Worm (Caenorhabditis elegans) whole organism, L4 larva: Measurements from ENCODE around the gene C17G10.6.
A peak's percentile ranks its signal among the peaks of the same experiment; 100 is the strongest.

Experiments used
- D1046.2 ChIP-seq: fragments of 200-800 bp; sonication (Bioruptor generic); IDR thresholded peaks from 2 replicates; pipeline ENCODE4 v1.3.6; 2022; ENCODE audit warnings: missing genetic modification characterization, missing compliant biosample characterization
- F10B5.3 ChIP-seq: sonication (generic microtip); optimal IDR thresholded peaks from 2 replicates; lab custom pipeline; 2016; ENCODE audit warnings: mild to moderate bottlenecking, missing genetic modification characterization, missing compliant biosample characterization
- F37D6.2 ChIP-seq: sonication (generic microtip); optimal IDR thresholded peaks from 2 replicates; lab custom pipeline; 2016; ENCODE audit warnings: mild to moderate bottlenecking, missing genetic modification characterization, missing compliant biosample characterization
- F49E8.2 ChIP-seq: sonication (generic microtip); optimal IDR thresholded peaks from 2 replicates; lab custom pipeline; 2016; ENCODE audit warnings: missing compliant biosample characterization, mild to moderate bottlenecking, missing genetic modification characterization, borderline replicate concordance
- Y105C5A.15 ChIP-seq: fragments of 200-800 bp; sonication (Bioruptor generic); IDR thresholded peaks from 2 replicates; pipeline ENCODE4 v1.3.6; 2022; ENCODE audit warnings: missing genetic modification characterization, missing compliant biosample characterization
- Y5F2A.4 ChIP-seq: fragments of 200-800 bp; sonication (Bioruptor generic); optimal IDR thresholded peaks from 2 replicates; lab custom pipeline; 2018; ENCODE audit warnings: mild to moderate bottlenecking, missing genetic modification characterization, missing compliant biosample characterization
- ZK337.2 ChIP-seq: fragments of 200-800 bp; sonication (Bioruptor generic); IDR thresholded peaks from 2 replicates; pipeline ENCODE4 v1.3.6; 2022; ENCODE audit warnings: missing genetic modification reagents, missing genetic modification characterization, missing compliant biosample characterization
- aha-1 ChIP-seq: fragments of 150-350 bp; peaks from one replicate; lab custom pipeline; 2014; ENCODE audit warnings: missing biosample characterization, missing genetic modification characterization
- aly-2 ChIP-seq: sonication (generic microtip); optimal IDR thresholded peaks from 2 replicates; lab custom pipeline; 2018; ENCODE audit warnings: missing biosample characterization, missing genetic modification characterization
- ceh-32 ChIP-seq: sonication (generic microtip); optimal IDR thresholded peaks from 2 replicates; lab custom pipeline; 2016; ENCODE audit warnings: mild to moderate bottlenecking, missing genetic modification characterization, missing compliant biosample characterization; ENCODE audit not compliant: poor library complexity
- ces-1 ChIP-seq: fragments of 150-350 bp; sonication (generic microtip); optimal IDR thresholded peaks from 4 replicates; lab custom pipeline; 2014; ENCODE audit warnings: missing biosample characterization, missing genetic modification reagents, missing genetic modification characterization
- cey-2 ChIP-seq: sonication (generic microtip); optimal IDR thresholded peaks from 3 replicates; lab custom pipeline; 2017; ENCODE audit warnings: missing genetic modification characterization, mild to moderate bottlenecking, missing compliant biosample characterization, antibody characterized with exemption, borderline replicate concordance; ENCODE audit not compliant: insufficient read depth
- ctbp-1 ChIP-seq: fragments of 200-800 bp; sonication (Bioruptor generic); IDR thresholded peaks from 2 replicates; pipeline ENCODE4 v1.3.6; 2022; ENCODE audit warnings: missing genetic modification reagents, missing genetic modification characterization, missing compliant biosample characterization
- daf-19 ChIP-seq: fragments of 200-800 bp; sonication (Bioruptor generic); conservative IDR thresholded peaks from 2 replicates; pipeline ENCODE4 v1.3.6; 2022; ENCODE audit warnings: missing genetic modification characterization, missing compliant biosample characterization
- dmd-6 ChIP-seq: fragments of 200-800 bp; sonication (Bioruptor generic); IDR thresholded peaks from 2 replicates; pipeline ENCODE4 v1.3.6; 2022; ENCODE audit warnings: missing genetic modification reagents, missing genetic modification characterization, missing compliant biosample characterization
- gei-8 ChIP-seq: fragments of 200-800 bp; sonication (Bioruptor generic); optimal IDR thresholded peaks from 2 replicates; lab custom pipeline; 2018; ENCODE audit warnings: mild to moderate bottlenecking, missing genetic modification characterization, missing compliant biosample characterization
- jun-1 ChIP-seq: fragments of 150-350 bp; optimal IDR thresholded peaks from 2 replicates; lab custom pipeline; 2014; ENCODE audit warnings: missing biosample characterization, missing genetic modification reagents, missing genetic modification characterization
- lin-1 ChIP-seq: fragments of 200-800 bp; sonication (Bioruptor generic); IDR thresholded peaks from 2 replicates; pipeline ENCODE4 v1.3.6; 2022; ENCODE audit warnings: missing genetic modification reagents, missing genetic modification characterization, missing compliant biosample characterization
- lin-13 ChIP-seq: fragments of 150-350 bp; optimal IDR thresholded peaks from 2 replicates; lab custom pipeline; 2014; ENCODE audit warnings: missing biosample characterization, missing genetic modification reagents, missing genetic modification characterization
- lin-15B ChIP-seq: fragments of 150-350 bp; sonication (generic microtip); optimal IDR thresholded peaks from 3 replicates; lab custom pipeline; 2014; ENCODE audit warnings: missing biosample characterization, missing genetic modification characterization
- lin-38 ChIP-seq: fragments of 200-800 bp; sonication (Bioruptor generic); IDR thresholded peaks from 2 replicates; pipeline ENCODE4 v1.3.6; 2022; ENCODE audit warnings: missing genetic modification reagents, missing genetic modification characterization, missing compliant biosample characterization
- lsy-2 ChIP-seq, 2 experiments: fragments of 150-350 bp in 1 of 2; sonication (generic microtip) in 1 of 2; optimal IDR thresholded peaks; 2 replicates each; lab custom pipeline; 2014 to 2017; ENCODE audit warnings: missing biosample characterization in 2 of 2, missing genetic modification characterization in 2 of 2
- madf-5 ChIP-seq, 2 experiments: fragments of 200-800 bp; sonication (Bioruptor generic); IDR thresholded peaks; 2 replicates each; pipeline ENCODE4 v1.3.6; 2022; ENCODE audit warnings: missing compliant biosample characterization in 2 of 2, missing genetic modification characterization in 2 of 2
- madf-9 ChIP-seq: fragments of 200-800 bp; sonication (Bioruptor generic); conservative IDR thresholded peaks from 2 replicates; pipeline ENCODE4 v1.3.6; 2022; ENCODE audit warnings: missing genetic modification reagents, missing genetic modification characterization, missing compliant biosample characterization
- mdl-1 ChIP-seq, 2 experiments: fragments of 150-350 bp in 1 of 2; sonication (generic microtip) in 1 of 2; optimal IDR thresholded peaks; 2 replicates each; lab custom pipeline; 2014 to 2017; ENCODE audit warnings: missing biosample characterization in 2 of 2, missing genetic modification characterization in 2 of 2
- nhr-25 ChIP-seq: sonication (generic microtip); optimal IDR thresholded peaks from 2 replicates; lab custom pipeline; 2017; ENCODE audit warnings: missing genetic modification characterization, mild to moderate bottlenecking, missing compliant biosample characterization, antibody characterized with exemption, moderate library complexity, borderline replicate concordance; ENCODE audit not compliant: insufficient read depth
- nhr-41 ChIP-seq: fragments of 200-800 bp; sonication (Bioruptor generic); IDR thresholded peaks from 2 replicates; pipeline ENCODE4 v1.3.6; 2022; ENCODE audit warnings: missing genetic modification reagents, missing genetic modification characterization, missing compliant biosample characterization
- nhr-42 ChIP-seq: fragments of 200-800 bp; sonication (Bioruptor generic); IDR thresholded peaks from 2 replicates; pipeline ENCODE4 v1.3.6; 2022; ENCODE audit warnings: missing genetic modification characterization, missing compliant biosample characterization
- nhr-76 ChIP-seq: fragments of 150-350 bp; optimal IDR thresholded peaks from 2 replicates; lab custom pipeline; 2014; ENCODE audit warnings: missing biosample characterization, missing genetic modification characterization
- rbr-2 ChIP-seq: sonication (generic microtip); optimal IDR thresholded peaks from 2 replicates; lab custom pipeline; 2016; ENCODE audit warnings: missing genotype, missing genetic modification characterization, missing compliant biosample characterization
- saeg-2 ChIP-seq: fragments of 200-800 bp; sonication (Bioruptor generic); IDR thresholded peaks from 2 replicates; pipeline ENCODE4 v1.3.6; 2022; ENCODE audit warnings: missing genetic modification reagents, missing genetic modification characterization, missing compliant biosample characterization
- sdz-12 ChIP-seq: fragments of 200-800 bp; sonication (Bioruptor generic); optimal IDR thresholded peaks from 2 replicates; lab custom pipeline; 2018; ENCODE audit warnings: mild to moderate bottlenecking, missing genetic modification characterization, missing compliant biosample characterization
- snpc-4 ChIP-seq: fragments of 150-350 bp; optimal IDR thresholded peaks from 2 replicates; lab custom pipeline; 2014; ENCODE audit warnings: missing biosample characterization, missing genetic modification characterization
- spr-1 ChIP-seq: sonication (generic microtip); optimal IDR thresholded peaks from 2 replicates; lab custom pipeline; 2016; ENCODE audit warnings: mild to moderate bottlenecking, missing genetic modification characterization, missing compliant biosample characterization
- unc-62 ChIP-seq, 3 experiments: fragments of 150-350 bp in 1 of 3; sonication (generic microtip); optimal IDR thresholded peaks in 2 of 3; peaks in 1 of 3; 1 replicate in 1 of 3; 2 replicates in 2 of 3; lab custom pipeline; 2014 to 2017; ENCODE audit warnings: missing biosample characterization in 3 of 3, missing genetic modification characterization in 3 of 3, missing genetic modification reagents in 3 of 3, missing genotype in 1 of 3
- vab-7 ChIP-seq: fragments of 200-800 bp; sonication (Bioruptor generic); IDR thresholded peaks from 2 replicates; pipeline ENCODE4 v1.3.6; 2022; ENCODE audit warnings: missing genetic modification reagents, missing genetic modification characterization, missing compliant biosample characterization
- zag-1 ChIP-seq: fragments of 150-350 bp; optimal IDR thresholded peaks from 2 replicates; lab custom pipeline; 2014; ENCODE audit warnings: missing biosample characterization, missing genetic modification characterization
- zfp-2 ChIP-seq: sonication (generic microtip); optimal IDR thresholded peaks from 2 replicates; lab custom pipeline; 2016; ENCODE audit warnings: mild to moderate bottlenecking, missing genetic modification characterization, missing compliant biosample characterization
- ztf-11 ChIP-seq: fragments of 150-350 bp; optimal IDR thresholded peaks from 2 replicates; lab custom pipeline; 2014; ENCODE audit warnings: missing biosample characterization, missing genetic modification characterization

Gene C17G10.6

ce11 chrII:5593377-5593932 lies 9.6 kb downstream of the C17G10.6 start, which contains the start of gene cdc-14 (continued):
- TF ChIP-seq F37D6.2 = no peak
- peak in 1 of 2 experiments; percentile 87 for TF ChIP-seq unc-62 (GFP tag; optimal IDR thresholded peaks at IDR 0.05 in 1 of 2; lab: Kevin White, UChicago)
- no peak for TF ChIP-seq unc-62 (tag; optimal IDR thresholded peaks at IDR 0.05; lab: Kevin White, UChicago)
- TF ChIP-seq, all 104 proteins: peak for 25

ce11 chrII:5592857-5593256 lies 10.2 kb downstream of the C17G10.6 start:
- no peak for TF ChIP-seq madf-5 (GFP tag; IDR thresholded peaks at IDR 0.05; lab: Robert Waterston, UW)
- peak in 1 of 2 experiments; percentile 52 for TF ChIP-seq unc-62 (GFP tag; optimal IDR thresholded peaks at IDR 0.05 in 1 of 2; lab: Kevin White, UChicago)
- TF ChIP-seq unc-62 (tag; optimal IDR thresholded peaks at IDR 0.05; lab: Kevin White, UChicago) = no peak
- TF ChIP-seq, all 104 proteins: peak for 1

ce11 chrII:5591558-5591957 lies 11.5 kb downstream of the C17G10.6 start:
- TF ChIP-seq unc-62 (GFP tag; optimal IDR thresholded peaks at IDR 0.05 in 1 of 2; lab: Kevin White, UChicago) (peak in 1 of 2 experiments; percentile 68), unc-62 (tag; optimal IDR thresholded peaks at IDR 0.05; lab: Kevin White, UChicago) (no peak), ceh-32 (tag; lab: Kevin White, UChicago) (no peak)
- TF ChIP-seq, all 104 proteins: peak for 1

- no peak for TF ChIP-seq ztf-11 (tag; lab: Kevin White, UChicago)
- TF ChIP-seq nhr-25 (tag; lab: Kevin White, UChicago) = no peak
Observed at ce11 chrII:5589690-5590089, 13.4 kb downstream of the C17G10.6 start, which contains the start of gene C17G10.13. Gene C17G10.13 (minus strand): TSS chrII:5589790.

ce11 chrII:5587794-5588193 lies 15.3 kb downstream of the C17G10.6 start:
- TF ChIP-seq Y105C5A.15 (GFP tag; lab: Robert Waterston, UW) (no peak), lin-15B (tag; lab: Kevin White, UChicago) (no peak), F37D6.2 (no peak), jun-1 (no peak), madf-5 (GFP tag; IDR thresholded peaks at IDR 0.05; lab: Robert Waterston, UW) (no peak), F49E8.2 (tag; lab: Kevin White, UChicago) (no peak), snpc-4 (tag; lab: Kevin White, UChicago) (no peak), madf-9 (no peak), vab-7 (GFP tag; lab: Robert Waterston, UW) (no peak), Y5F2A.4 (no peak), unc-62 (GFP tag; optimal IDR thresholded peaks at IDR 0.05 in 1 of 2; lab: Kevin White, UChicago) (peak in 1 of 2 experiments; percentile 74), unc-62 (tag; optimal IDR thresholded peaks at IDR 0.05; lab: Kevin White, UChicago) (no peak), ZK337.2 (no peak), aha-1 (tag; lab: Kevin White, UChicago) (peak; percentile 91), lsy-2 (tag; optimal IDR thresholded peaks at IDR 0.05; lab: Kevin White, UChicago) (no peak)

ce11 chrII:5585788-5586187 lies 17.3 kb downstream of the C17G10.6 start, which contains the start of gene lys-8:
Gene lys-8 (plus strand): TSS chrII:5586178.
- peak; percentile 54 for TF ChIP-seq lin-1 (GFP tag; lab: Robert Waterston, UW)
- TF ChIP-seq nhr-76 (tag; lab: Kevin White, UChicago) = no peak
- no peak for TF ChIP-seq saeg-2
- no peak for TF ChIP-seq nhr-41 (GFP tag; lab: Robert Waterston, UW)
- peak; percentile 13 for TF ChIP-seq lin-13 (GFP tag; lab: Kevin White, UChicago)
- no peak for TF ChIP-seq spr-1 (tag; lab: Kevin White, UChicago)
- TF ChIP-seq mdl-1 (tag; optimal IDR thresholded peaks at IDR 0.05; lab: Kevin White, UChicago) = peak in 1 of 2 experiments; percentile 17
- no peak for TF ChIP-seq lin-38 (GFP tag; lab: Robert Waterston, UW)
- no peak for TF ChIP-seq gei-8 (GFP tag; lab: Kevin White, UChicago)
- no peak for TF ChIP-seq zfp-2 (tag; lab: Kevin White, UChicago)
- no peak for TF ChIP-seq aly-2 (tag; lab: Kevin White, UChicago)
- TF ChIP-seq ctbp-1 (GFP tag; lab: Robert Waterston, UW) = no peak
- no peak for TF ChIP-seq rbr-2 (tag; lab: Kevin White, UChicago)
- no peak for TF ChIP-seq D1046.2
- TF ChIP-seq daf-19 (GFP tag; lab: Robert Waterston, UW) = no peak
- TF ChIP-seq sdz-12 (GFP tag; lab: Kevin White, UChicago) = no peak
- TF ChIP-seq ces-1 (GFP tag; lab: Kevin White, UChicago) = no peak
- no peak for TF ChIP-seq jun-1
- TF ChIP-seq dmd-6 (GFP tag; lab: Robert Waterston, UW) = peak; percentile 93
- TF ChIP-seq cey-2 = no peak
- no peak for TF ChIP-seq nhr-42 (GFP tag; lab: Robert Waterston, UW)
- TF ChIP-seq zag-1 (tag; lab: Kevin White, UChicago) = no peak
- TF ChIP-seq F10B5.3 (tag; lab: Kevin White, UChicago) = no peak
